Fruit fly (Drosophila melanogaster) whole organism, adult: ENCODE results near the gene UQCR-C1.

Source experiments
- CG12768 ChIP-seq: fragments of 200-800 bp; sonication (Bioruptor generic); optimal IDR thresholded peaks from 2 replicates; lab custom pipeline; 2017; ENCODE audit warnings: missing biosample characterization, missing genetic modification characterization, mild to moderate bottlenecking, moderate library complexity, missing genetic modification reagents
- CG5204 ChIP-seq: fragments of 200-800 bp; sonication (Bioruptor generic); optimal IDR thresholded peaks from 2 replicates; lab custom pipeline; 2016; ENCODE audit warnings: missing biosample characterization, missing genetic modification characterization
- Clk ChIP-seq: fragments of 200-800 bp; sonication (Bioruptor generic); optimal IDR thresholded peaks from 2 replicates; lab custom pipeline; 2017; ENCODE audit warnings: missing biosample characterization, missing genetic modification characterization
- Mnt ChIP-seq: fragments of 200-800 bp; sonication (Bioruptor generic); optimal IDR thresholded peaks from 2 replicates; lab custom pipeline; 2016; ENCODE audit warnings: missing biosample characterization, mild to moderate bottlenecking, missing genetic modification characterization
- bab1 ChIP-seq: fragments of 200-800 bp; sonication (Bioruptor generic); optimal IDR thresholded peaks from 3 replicates; lab custom pipeline; 2019; ENCODE audit warnings: missing biosample characterization, mild to moderate bottlenecking, missing genetic modification characterization, moderate library complexity
- cic ChIP-seq: fragments of 200-800 bp; sonication (Bioruptor generic); optimal IDR thresholded peaks from 2 replicates; lab custom pipeline; 2017; ENCODE audit warnings: missing biosample characterization, mild to moderate bottlenecking, missing genetic modification characterization, moderate library complexity
- kay ChIP-seq: fragments of 200-800 bp; sonication (Bioruptor generic); peaks from one replicate; lab custom pipeline; 2016; ENCODE audit warnings: missing biosample characterization, missing genetic modification characterization, borderline replicate concordance

DNA sequence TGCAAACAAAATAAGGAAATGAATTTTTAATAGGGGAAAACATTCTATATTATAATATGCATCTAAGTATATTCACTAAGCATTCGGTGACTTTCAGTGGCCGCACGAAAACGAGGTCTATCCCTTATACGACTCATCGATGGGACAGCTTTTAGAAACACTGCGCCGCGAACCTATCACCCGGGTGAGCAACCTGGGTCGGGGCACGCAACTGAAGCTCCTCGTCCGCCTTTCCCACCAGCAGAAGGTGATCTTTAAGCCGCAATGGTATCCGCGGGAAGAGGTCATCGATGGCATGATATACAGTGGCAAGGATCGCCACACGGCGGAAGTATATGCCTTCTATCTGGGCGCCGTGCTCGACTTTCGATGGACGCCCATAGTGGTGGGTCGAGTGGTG is 9.2 kb upstream of the UQCR-C1 start:
- TF ChIP-seq Clk (GFP tag; lab: Kevin White, UChicago), result no peak
- TF ChIP-seq cic (GFP tag; lab: Kevin White, UChicago), result no peak
- TF ChIP-seq CG12768, result no peak
- no peak for TF ChIP-seq kay (GFP tag; lab: Kevin White, UChicago)
- TF ChIP-seq Mnt (GFP tag; lab: Kevin White, UChicago), result no peak
- TF ChIP-seq CG5204 (GFP tag; lab: Kevin White, UChicago), result no peak
- no peak for TF ChIP-seq bab1 (GFP tag; lab: Kevin White, UChicago)
